Fruit fly (Drosophila melanogaster) whole organism, embryonic: ENCODE data around the gene CG12024.
A peak's percentile ranks its signal among the peaks of the same experiment; 100 is the strongest.

Source experiments
- CG10209 ChIP-seq: fragments of 200-800 bp; sonication (Bioruptor generic); optimal IDR thresholded peaks from 3 replicates; lab custom pipeline; 2017; ENCODE audit warnings: missing biosample characterization, mild to moderate bottlenecking, missing genetic modification characterization, missing genetic modification reagents
- CG10565 ChIP-seq: fragments of 200-800 bp; sonication (Bioruptor generic); optimal IDR thresholded peaks from 3 replicates; lab custom pipeline; 2016; ENCODE audit warnings: missing biosample characterization, mild to moderate bottlenecking, missing genetic modification characterization
- CG11398 ChIP-seq: fragments of 200-800 bp; sonication (Bioruptor generic); optimal IDR thresholded peaks from 2 replicates; lab custom pipeline; 2016; ENCODE audit warnings: missing biosample characterization, missing genetic modification characterization
- CG12071 ChIP-seq: fragments of 200-800 bp; sonication (Bioruptor generic); optimal IDR thresholded peaks from 3 replicates; lab custom pipeline; 2018; ENCODE audit warnings: missing biosample characterization, mild to moderate bottlenecking, missing genetic modification characterization
- CG12942 ChIP-seq: fragments of 200-800 bp; sonication (Bioruptor generic); optimal IDR thresholded peaks from 3 replicates; lab custom pipeline; 2016; ENCODE audit warnings: missing biosample characterization, missing genetic modification characterization
- CG14667 ChIP-seq: fragments of 200-800 bp; sonication (Bioruptor generic); IDR thresholded peaks from 2 replicates; pipeline ENCODE4 v1.3.6; 2022; ENCODE audit warnings: missing biosample characterization, missing genetic modification characterization
- CG17359 ChIP-seq: fragments of 200-800 bp; sonication (Bioruptor generic); optimal IDR thresholded peaks from 3 replicates; lab custom pipeline; 2018; ENCODE audit warnings: missing biosample characterization, mild to moderate bottlenecking, missing genetic modification characterization, moderate library complexity
- CG18599 ChIP-seq: fragments of 200-800 bp; sonication (Bioruptor generic); optimal IDR thresholded peaks from 3 replicates; lab custom pipeline; 2017; ENCODE audit warnings: missing biosample characterization, missing genetic modification characterization, mild to moderate bottlenecking, moderate library complexity, missing genetic modification reagents
- CG18764 ChIP-seq: fragments of 200-800 bp; sonication (Bioruptor generic); optimal IDR thresholded peaks from 3 replicates; lab custom pipeline; 2016; ENCODE audit warnings: missing biosample characterization, missing genetic modification characterization
- CG2120 ChIP-seq: fragments of 200-800 bp; sonication (Bioruptor generic); optimal IDR thresholded peaks from 3 replicates; lab custom pipeline; 2016; ENCODE audit warnings: missing biosample characterization, missing genetic modification characterization
- CG2678 ChIP-seq: fragments of 200-800 bp; sonication (Bioruptor generic); optimal IDR thresholded peaks from 3 replicates; lab custom pipeline; 2019; ENCODE audit warnings: missing biosample characterization, mild to moderate bottlenecking, missing genetic modification characterization, moderate library complexity
- CG33557 ChIP-seq: fragments of 200-800 bp; sonication (Bioruptor generic); optimal IDR thresholded peaks from 2 replicates; lab custom pipeline; 2019; ENCODE audit warnings: missing biosample characterization, mild to moderate bottlenecking, missing genetic modification characterization, moderate library complexity
- CG34422 ChIP-seq: fragments of 200-800 bp; sonication (Bioruptor generic); IDR thresholded peaks from 3 replicates; pipeline ENCODE4 v1.3.6; 2022; ENCODE audit warnings: missing biosample characterization, missing genetic modification characterization
- CG3847 ChIP-seq: fragments of 200-800 bp; sonication (Bioruptor generic); IDR thresholded peaks from 2 replicates; pipeline ENCODE4 v1.3.6; 2022; ENCODE audit warnings: missing biosample characterization, missing genetic modification characterization
- CG6689 ChIP-seq: fragments of 200-800 bp; sonication (Bioruptor generic); IDR thresholded peaks from 2 replicates; pipeline ENCODE4 v1.3.6; 2022; ENCODE audit warnings: missing biosample characterization, missing genetic modification characterization
- CG8089 ChIP-seq: fragments of 200-800 bp; sonication (Bioruptor generic); optimal IDR thresholded peaks from 3 replicates; lab custom pipeline; 2016; ENCODE audit warnings: missing biosample characterization, missing genetic modification characterization
- Deaf1 ChIP-seq: fragments of 200-800 bp; optimal IDR thresholded peaks from 3 replicates; lab custom pipeline; 2019; ENCODE audit warnings: missing biosample characterization, mild to moderate bottlenecking, missing genetic modification characterization, moderate library complexity
- Dek ChIP-seq: fragments of 200-800 bp; sonication (Bioruptor generic); optimal IDR thresholded peaks from 3 replicates; lab custom pipeline; 2019; ENCODE audit warnings: missing biosample characterization, mild to moderate bottlenecking, missing genetic modification characterization, moderate library complexity
- Fer3 ChIP-seq: fragments of 200-800 bp; sonication (Bioruptor generic); optimal IDR thresholded peaks from 2 replicates; lab custom pipeline; 2018; ENCODE audit warnings: missing biosample characterization, mild to moderate bottlenecking, missing genetic modification characterization, moderate library complexity
- Med ChIP-seq: fragments of 200-800 bp; sonication (Bioruptor generic); peaks from one replicate; lab custom pipeline; 2016; ENCODE audit warnings: missing biosample characterization, missing genetic modification characterization, mild to moderate bottlenecking, inconsistent platforms, moderate library complexity
- Myb ChIP-seq: fragments of 200-800 bp; sonication (Bioruptor generic); optimal IDR thresholded peaks from 2 replicates; lab custom pipeline; 2016; ENCODE audit warnings: missing biosample characterization, missing genetic modification characterization
- Ravus ChIP-seq: fragments of 200-800 bp; sonication (Bioruptor generic); IDR thresholded peaks from 2 replicates; pipeline ENCODE4 v1.3.6; 2022; ENCODE audit warnings: missing biosample characterization, missing genetic modification characterization
- Rfx ChIP-seq: fragments of 200-800 bp; sonication (Bioruptor generic); IDR thresholded peaks from 2 replicates; pipeline ENCODE4 v1.3.6; 2022; ENCODE audit warnings: missing biosample characterization, missing genetic modification characterization
- Side ChIP-seq: fragments of 200-800 bp; sonication (Bioruptor generic); optimal IDR thresholded peaks from 2 replicates; lab custom pipeline; 2016; ENCODE audit warnings: missing biosample characterization, missing genetic modification characterization
- az2 ChIP-seq: fragments of 200-800 bp; sonication (Bioruptor generic); optimal IDR thresholded peaks from 3 replicates; lab custom pipeline; 2016; ENCODE audit warnings: missing biosample characterization, missing genetic modification characterization
- btn ChIP-seq: fragments of 200-800 bp; sonication (Bioruptor generic); optimal IDR thresholded peaks from 2 replicates; lab custom pipeline; 2016; ENCODE audit warnings: missing biosample characterization, missing genetic modification characterization
- ci ChIP-seq: fragments of 200-800 bp; sonication (Bioruptor generic); IDR thresholded peaks from 3 replicates; pipeline ENCODE4 v1.3.6; 2022; ENCODE audit warnings: missing biosample characterization, missing genetic modification characterization
- danr ChIP-seq: fragments of 200-800 bp; sonication (Bioruptor generic); IDR thresholded peaks from 2 replicates; pipeline ENCODE4 v1.3.6; 2022; ENCODE audit warnings: missing biosample characterization, missing genetic modification characterization
- dysf ChIP-seq: fragments of 200-800 bp; sonication (Bioruptor generic); IDR thresholded peaks from 3 replicates; pipeline ENCODE4 v1.3.6; 2022; ENCODE audit warnings: missing biosample characterization, missing genetic modification characterization
- exex ChIP-seq: fragments of 200-800 bp; sonication (Bioruptor generic); optimal IDR thresholded peaks from 4 replicates; lab custom pipeline; 2018; ENCODE audit warnings: missing biosample characterization, mild to moderate bottlenecking, missing genetic modification characterization, moderate library complexity
- gce ChIP-seq: fragments of 200-800 bp; sonication (Bioruptor generic); IDR thresholded peaks from 3 replicates; pipeline ENCODE4 v1.3.6; 2022; ENCODE audit warnings: missing biosample characterization, missing genetic modification characterization
- gem ChIP-seq: fragments of 200-800 bp; sonication (Bioruptor generic); optimal IDR thresholded peaks from 2 replicates; lab custom pipeline; 2019; ENCODE audit warnings: missing biosample characterization, mild to moderate bottlenecking, missing genetic modification characterization, moderate library complexity
- hb ChIP-seq: fragments of 200-800 bp; sonication (Bioruptor generic); IDR thresholded peaks from 3 replicates; pipeline ENCODE4 v1.3.6; 2022; ENCODE audit warnings: missing biosample characterization, missing genetic modification characterization; ENCODE audit not compliant: partially characterized antibody
- hbn ChIP-seq: fragments of 200-800 bp; sonication (Bioruptor generic); IDR thresholded peaks from 2 replicates; pipeline ENCODE4 v1.3.6; 2022; ENCODE audit warnings: missing biosample characterization, missing genetic modification characterization; ENCODE audit not compliant: partially characterized antibody
- jing ChIP-seq: fragments of 200-800 bp; sonication (Bioruptor generic); optimal IDR thresholded peaks from 2 replicates; lab custom pipeline; 2018; ENCODE audit warnings: missing biosample characterization, mild to moderate bottlenecking, missing genetic modification characterization
- lab ChIP-seq: fragments of 200-800 bp; sonication (Bioruptor generic); optimal IDR thresholded peaks from 3 replicates; lab custom pipeline; 2017; ENCODE audit warnings: missing biosample characterization, missing genetic modification characterization, mild to moderate bottlenecking, moderate library complexity, missing genetic modification reagents
- mam ChIP-seq: fragments of 200-800 bp; sonication (Bioruptor generic); optimal IDR thresholded peaks from 3 replicates; lab custom pipeline; 2016; ENCODE audit warnings: missing biosample characterization, missing genetic modification characterization
- mld ChIP-seq: fragments of 200-800 bp; sonication (Bioruptor generic); IDR thresholded peaks from 3 replicates; pipeline ENCODE4 v1.3.6; 2022; ENCODE audit warnings: missing biosample characterization, missing genetic modification characterization; ENCODE audit not compliant: partially characterized antibody
- onecut ChIP-seq: fragments of 200-800 bp; sonication (Bioruptor generic); IDR thresholded peaks from 2 replicates; pipeline ENCODE4 v1.3.6; 2022; ENCODE audit warnings: missing biosample characterization, missing genetic modification characterization
- p53 ChIP-seq: fragments of 200-800 bp; sonication (Bioruptor generic); optimal IDR thresholded peaks from 2 replicates; lab custom pipeline; 2016; ENCODE audit warnings: missing biosample characterization, missing genetic modification characterization
- pan ChIP-seq, 4 experiments: fragments of >200 bp in 3 of 4; fragments of 200-800 bp in 1 of 4; sonication (Bioruptor generic) in 1 of 4; optimal IDR thresholded peaks in 3 of 4; IDR thresholded peaks in 1 of 4; 2 replicates each; pipeline versions ENCODE4 v1.3.6 to Lab custom; 2017 to 2022; ENCODE audit warnings: missing biosample characterization in 2 of 4, missing genetic modification characterization in 2 of 4, mixed read lengths in 1 of 4
- phol ChIP-seq: fragments of 200-800 bp; sonication (Bioruptor generic); optimal IDR thresholded peaks from 3 replicates; lab custom pipeline; 2018; ENCODE audit warnings: missing biosample characterization, mild to moderate bottlenecking, missing genetic modification characterization, moderate library complexity
- prd ChIP-seq, 3 experiments: fragments of >200 bp in 2 of 3; fragments of 200-800 bp in 1 of 3; sonication (Bioruptor generic) in 1 of 3; optimal IDR thresholded peaks in 2 of 3; IDR thresholded peaks in 1 of 3; 2 replicates in 2 of 3; 3 replicates in 1 of 3; pipeline versions ENCODE4 v1.3.6 to Lab custom; 2017 to 2022; ENCODE audit warnings: missing biosample characterization in 1 of 3, missing genetic modification characterization in 1 of 3
- scrt ChIP-seq: fragments of 200-800 bp; sonication (Bioruptor generic); optimal IDR thresholded peaks from 2 replicates; lab custom pipeline; 2018; ENCODE audit warnings: missing biosample characterization, mild to moderate bottlenecking, missing genetic modification characterization, moderate library complexity
- sim ChIP-seq: fragments of 200-800 bp; sonication (Bioruptor generic); IDR thresholded peaks from 2 replicates; pipeline ENCODE4 v1.3.6; 2022; ENCODE audit warnings: missing biosample characterization, missing genetic modification characterization
- stwl ChIP-seq: fragments of 200-800 bp; sonication (Bioruptor generic); optimal IDR thresholded peaks from 3 replicates; lab custom pipeline; 2018; ENCODE audit warnings: missing biosample characterization, mild to moderate bottlenecking, missing genetic modification characterization, moderate library complexity
- zen ChIP-seq: fragments of 200-800 bp; sonication (Bioruptor generic); optimal IDR thresholded peaks from 3 replicates; lab custom pipeline; 2018; ENCODE audit warnings: missing biosample characterization, mild to moderate bottlenecking, missing genetic modification characterization, moderate library complexity
- zfh1 ChIP-seq: fragments of 200-800 bp; sonication (Bioruptor generic); IDR thresholded peaks from 3 replicates; pipeline ENCODE4 v1.3.6; 2022; ENCODE audit warnings: missing biosample characterization, missing genetic modification characterization

CG12024 gene

DNA sequence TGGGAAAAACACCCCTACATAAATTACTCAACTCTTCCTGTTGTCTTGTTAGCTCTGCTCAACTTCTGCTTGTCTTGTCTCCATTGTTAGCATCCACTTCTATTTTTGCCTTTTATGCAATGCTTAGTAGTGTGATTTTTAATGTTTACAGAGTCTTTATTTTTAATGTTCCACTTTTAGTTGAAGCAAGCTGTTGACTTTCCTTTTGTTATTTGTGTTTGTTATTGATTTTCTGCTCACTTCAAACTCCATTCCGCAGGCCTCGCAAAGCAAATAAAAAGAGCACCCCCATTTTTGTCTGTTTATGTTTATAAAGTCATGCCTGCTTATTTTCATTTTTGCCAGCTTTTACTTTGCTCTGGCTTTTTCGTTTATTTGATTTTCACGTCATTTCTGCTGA lies 25.0 kb downstream of the CG12024 start:
- TF ChIP-seq pan (optimal IDR thresholded peaks at IDR 0.05; lab: Kevin White, UChicago) (no peak), pan (GFP tag; optimal IDR thresholded peaks at IDR 0.05 in 1 of 2, IDR thresholded peaks at IDR 0.05 in 1 of 2) (peak in 1 of 2 experiments; percentile 5), CG11398 (no peak), CG10565 (GFP tag; lab: Kevin White, UChicago) (no peak), CG17359 (tag; lab: Kevin White, UChicago) (peak; percentile 24), gem (tag; lab: Kevin White, UChicago) (peak; percentile 3), Med (peak; percentile 53), CG18599 (GFP tag; lab: Kevin White, UChicago) (peak; percentile 21), dysf (GFP tag; lab: Robert Waterston, UW) (no peak), exex (tag; lab: Kevin White, UChicago) (no peak), scrt (GFP tag; lab: Kevin White, UChicago) (peak; percentile 2), prd (optimal IDR thresholded peaks at IDR 0.05; lab: Kevin White, UChicago) (no peak), prd (GFP tag; IDR thresholded peaks at IDR 0.05; lab: Robert Waterston, UW) (no peak), ci (GFP tag; lab: Robert Waterston, UW) (0 out of 3 replicates have a peak, but pooled peaks have one; percentile 33), phol (tag; lab: Kevin White, UChicago) (no peak), onecut (GFP tag; lab: Robert Waterston, UW) (peak; percentile 60), Rfx (0 out of 2 replicates have a peak, but pooled peaks have one; percentile 16), Fer3 (tag; lab: Kevin White, UChicago) (no peak), CG12071 (GFP tag; lab: Kevin White, UChicago) (peak; percentile 2), CG2678 (tag; lab: Kevin White, UChicago) (peak; percentile 12), lab (peak; percentile 34), CG2120 (GFP tag; lab: Kevin White, UChicago) (peak; percentile 7), CG12942 (GFP tag; lab: Kevin White, UChicago) (no peak)

DNA sequence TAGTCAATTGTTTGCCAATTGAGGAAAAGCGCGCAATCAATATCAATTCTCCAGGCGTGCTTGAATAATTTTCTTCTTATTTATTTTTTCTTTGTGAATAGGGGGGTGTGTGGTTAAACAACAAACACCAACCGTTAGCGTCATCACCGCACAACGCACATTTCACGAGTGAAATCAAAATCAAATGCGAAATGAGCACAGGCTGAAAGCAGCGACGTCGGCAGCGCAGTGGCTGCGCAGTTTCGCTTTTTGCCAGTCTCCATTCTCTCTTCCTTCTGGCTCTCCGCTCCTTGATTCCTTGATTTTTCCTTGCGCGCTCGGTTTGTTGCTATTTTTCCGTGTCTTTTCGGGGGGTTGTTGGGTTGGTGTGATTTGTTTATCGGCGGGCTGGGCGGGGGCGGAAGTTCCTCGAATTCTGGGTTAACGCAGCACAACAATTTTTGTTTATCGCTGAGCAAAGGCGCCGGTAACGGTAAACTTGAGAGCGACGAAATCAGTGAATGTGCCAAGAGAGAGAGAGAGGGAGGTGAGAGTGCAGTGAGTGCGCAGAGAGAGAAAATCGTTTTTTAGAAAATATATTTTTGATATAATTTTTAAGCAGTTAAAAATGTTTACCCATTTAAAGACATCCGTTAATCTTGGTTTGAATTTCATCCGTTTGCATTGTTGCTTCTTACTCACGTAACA lies 26.0 kb downstream of the CG12024 start, which contains the start of gene CG13937:
CG13937 (minus strand) TSS at position 174 of the 687 bp plus-strand sequence.
- TF ChIP-seq p53 (no peak), zfh1 (GFP tag; lab: Robert Waterston, UW) (no peak), btn (GFP tag; lab: Kevin White, UChicago) (no peak), CG14667 (GFP tag; lab: Robert Waterston, UW) (no peak), CG3847 (GFP tag; lab: Robert Waterston, UW) (no peak), zen (no peak), hbn (GFP tag; lab: Robert Waterston, UW) (0 out of 2 replicates have a peak, but pooled peaks have one; percentile 32), CG17359 (tag; lab: Kevin White, UChicago) (no peak), Dek (tag; lab: Kevin White, UChicago) (no peak), gce (GFP tag; lab: Robert Waterston, UW) (no peak), CG6689 (GFP tag; lab: Robert Waterston, UW) (no peak), sim (GFP tag; lab: Robert Waterston, UW) (no peak), stwl (tag; lab: Kevin White, UChicago) (no peak), mld (no peak), CG33557 (GFP tag; lab: Kevin White, UChicago) (no peak), Myb (GFP tag; lab: Kevin White, UChicago) (peak; percentile 1), Ravus (GFP tag; lab: Robert Waterston, UW) (no peak), CG34422 (GFP tag; lab: Robert Waterston, UW) (no peak), jing (GFP tag; lab: Kevin White, UChicago) (no peak), Side (GFP tag; lab: Kevin White, UChicago) (no peak), mam (GFP tag; lab: Kevin White, UChicago) (no peak), hb (GFP tag; lab: Robert Waterston, UW) (no peak), CG10209 (GFP tag; lab: Kevin White, UChicago) (no peak), danr (no peak), CG18764 (no peak), CG8089 (GFP tag; lab: Kevin White, UChicago) (no peak), Deaf1 (tag; lab: Kevin White, UChicago) (peak; percentile 13), az2 (GFP tag; lab: Kevin White, UChicago) (no peak)
